Worm (Caenorhabditis elegans) whole organism, late embryonic: ENCODE measurements around the gene ZK1290.14.

Experiments
- ama-1 ChIP-seq: fragments of 150-350 bp; optimal IDR thresholded peaks from 2 replicates; lab custom pipeline; 2014
- ceh-18 ChIP-seq: sonication (generic microtip); optimal IDR thresholded peaks from 2 replicates; lab custom pipeline; 2016; ENCODE audit warnings: missing genetic modification characterization, missing compliant biosample characterization
- ceh-9 ChIP-seq: sonication (generic microtip); optimal IDR thresholded peaks from 2 replicates; lab custom pipeline; 2016; ENCODE audit warnings: mild to moderate bottlenecking, missing genetic modification characterization, inconsistent platforms, missing compliant biosample characterization
- ets-4 ChIP-seq: sonication (generic microtip); optimal IDR thresholded peaks from 2 replicates; lab custom pipeline; 2016; ENCODE audit warnings: missing genetic modification characterization, missing compliant biosample characterization
- eyg-1 ChIP-seq: sonication (generic microtip); optimal IDR thresholded peaks from 2 replicates; lab custom pipeline; 2016; ENCODE audit warnings: missing genotype, missing genetic modification characterization, missing compliant biosample characterization
- fkh-10 ChIP-seq: fragments of 150-350 bp; optimal IDR thresholded peaks from 2 replicates; lab custom pipeline; 2014; ENCODE audit warnings: missing biosample characterization, missing genetic modification reagents, missing genetic modification characterization
- hlh-8 ChIP-seq: sonication (generic microtip); optimal IDR thresholded peaks from 2 replicates; lab custom pipeline; 2016; ENCODE audit warnings: missing genotype, missing genetic modification characterization, missing compliant biosample characterization
- nhr-11 ChIP-seq: fragments of 150-350 bp; optimal IDR thresholded peaks from 2 replicates; lab custom pipeline; 2014; ENCODE audit warnings: missing biosample characterization, missing genetic modification characterization
- pag-3 ChIP-seq: sonication (generic microtip); optimal IDR thresholded peaks from 2 replicates; lab custom pipeline; 2016; ENCODE audit warnings: missing compliant biosample characterization, missing genetic modification characterization, borderline replicate concordance
- unc-55 ChIP-seq: sonication (generic microtip); optimal IDR thresholded peaks from 2 replicates; lab custom pipeline; 2017; ENCODE audit warnings: missing biosample characterization, missing genetic modification reagents, missing genetic modification characterization

ce11 chrII:7519221-7519620 is 36.2 kb downstream of the ZK1290.14 start, which contains the start of gene glb-9:
- TF ChIP-seq unc-55 (GFP tag; lab: Kevin White, UChicago) (no peak), eyg-1 (tag; lab: Kevin White, UChicago) (no peak), ceh-18 (no peak), hlh-8 (tag; lab: Kevin White, UChicago) (no peak), nhr-11 (no peak), fkh-10 (GFP tag; lab: Kevin White, UChicago) (no peak), ets-4 (tag; lab: Kevin White, UChicago) (no peak), pag-3 (tag; lab: Kevin White, UChicago) (no peak), ceh-9 (tag; lab: Kevin White, UChicago) (no peak), ama-1 (lab: Kevin White, UChicago) (no peak)
